Worm (Caenorhabditis elegans): Measurements from ENCODE around the gene M01G5.1.
A peak's percentile ranks its signal among the peaks of the same experiment; 100 is the strongest.

- TF ChIP-seq ces-1 (GFP tag; optimal IDR thresholded peaks at IDR 0.05) (peak; percentile 87), ztf-11 (tag; optimal IDR thresholded peaks at IDR 0.05) (no peak), unc-39 (tag; optimal IDR thresholded peaks at IDR 0.05) (no peak), nhr-12 (tag; optimal IDR thresholded peaks at IDR 0.05) (no peak), snpc-4 (tag; optimal IDR thresholded peaks at IDR 0.05) (no peak), unc-62 (GFP tag; optimal IDR thresholded peaks at IDR 0.05) (no peak), ceh-83 (GFP tag; optimal IDR thresholded peaks at IDR 0.05) (no peak), nhr-76 (tag; optimal IDR thresholded peaks at IDR 0.05) (no peak), cnd-1 (tag; optimal IDR thresholded peaks at IDR 0.05) (no peak), lsy-2 (tag; optimal IDR thresholded peaks at IDR 0.05) (peak; percentile 49)
Observed at ce11 chrIII:1495863-1496445, at the start of gene M01G5.1, which contains the start of gene ave-1.
